Fruit fly (Drosophila melanogaster) whole organism, embryonic: Measurements from ENCODE around the gene Sfp26Ad.

Source experiments
- Antp ChIP-seq: fragments of 200-800 bp; sonication (Bioruptor generic); optimal IDR thresholded peaks from 3 replicates; lab custom pipeline; 2016; ENCODE audit warnings: missing biosample characterization, missing genetic modification characterization
- Blimp-1 ChIP-seq: fragments of 200-800 bp; sonication (Bioruptor generic); optimal IDR thresholded peaks from 3 replicates; lab custom pipeline; 2018; ENCODE audit warnings: missing biosample characterization, missing genetic modification characterization, mild to moderate bottlenecking, moderate library complexity, missing genetic modification reagents
- CG10209 ChIP-seq: fragments of 200-800 bp; sonication (Bioruptor generic); optimal IDR thresholded peaks from 3 replicates; lab custom pipeline; 2017; ENCODE audit warnings: missing biosample characterization, mild to moderate bottlenecking, missing genetic modification characterization, missing genetic modification reagents
- CG10654 ChIP-seq: fragments of 200-800 bp; sonication (Bioruptor generic); optimal IDR thresholded peaks from 2 replicates; lab custom pipeline; 2016; ENCODE audit warnings: missing biosample characterization, missing genetic modification characterization
- CG11398 ChIP-seq: fragments of 200-800 bp; sonication (Bioruptor generic); optimal IDR thresholded peaks from 2 replicates; lab custom pipeline; 2016; ENCODE audit warnings: missing biosample characterization, missing genetic modification characterization
- CG12299 ChIP-seq: fragments of 200-800 bp; sonication (Bioruptor generic); optimal IDR thresholded peaks from 2 replicates; lab custom pipeline; 2018; ENCODE audit warnings: missing biosample characterization, mild to moderate bottlenecking, missing genetic modification characterization
- CG1233 ChIP-seq: fragments of 200-800 bp; sonication (Bioruptor generic); optimal IDR thresholded peaks from 4 replicates; lab custom pipeline; 2018; ENCODE audit warnings: missing biosample characterization, mild to moderate bottlenecking, missing genetic modification characterization
- CG12744 ChIP-seq: fragments of 200-800 bp; sonication (Bioruptor generic); optimal IDR thresholded peaks from 2 replicates; lab custom pipeline; 2016; ENCODE audit warnings: missing biosample characterization, missing genetic modification characterization
- CG14050 ChIP-seq: fragments of 200-800 bp; sonication (Bioruptor generic); IDR thresholded peaks from 3 replicates; pipeline ENCODE4 v1.3.6; 2022; ENCODE audit warnings: missing biosample characterization, missing genetic modification characterization
- CG15269 ChIP-seq: fragments of 200-800 bp; sonication (Bioruptor generic); optimal IDR thresholded peaks from 2 replicates; lab custom pipeline; 2018; ENCODE audit warnings: missing biosample characterization, mild to moderate bottlenecking, missing genetic modification characterization, moderate library complexity
- CG1602 ChIP-seq: fragments of 200-800 bp; sonication (Bioruptor generic); optimal IDR thresholded peaks from 3 replicates; lab custom pipeline; 2016; ENCODE audit warnings: missing biosample characterization, missing genetic modification characterization
- CG16779 ChIP-seq: fragments of 200-800 bp; sonication (Bioruptor generic); IDR thresholded peaks from 2 replicates; pipeline ENCODE4 v1.3.6; 2022; ENCODE audit warnings: missing biosample characterization, missing genetic modification characterization
- CG2129 ChIP-seq: fragments of 200-800 bp; sonication (Bioruptor generic); IDR thresholded peaks from 2 replicates; pipeline ENCODE4 v1.3.6; 2022; ENCODE audit warnings: missing biosample characterization, missing genetic modification characterization; ENCODE audit not compliant: partially characterized antibody
- CG30431 ChIP-seq: fragments of 200-800 bp; sonication (Bioruptor generic); optimal IDR thresholded peaks from 2 replicates; lab custom pipeline; 2017; ENCODE audit warnings: missing biosample characterization, missing genetic modification characterization
- CG33213 ChIP-seq: fragments of 200-800 bp; sonication (Bioruptor generic); optimal IDR thresholded peaks from 3 replicates; lab custom pipeline; 2016; ENCODE audit warnings: missing biosample characterization, missing genetic modification characterization
- CG4730 ChIP-seq: fragments of 200-800 bp; sonication (Bioruptor generic); IDR thresholded peaks from 2 replicates; pipeline ENCODE4 v1.3.6; 2022; ENCODE audit warnings: missing biosample characterization, missing genetic modification characterization
- CG4820 ChIP-seq: fragments of 200-800 bp; sonication (Bioruptor generic); optimal IDR thresholded peaks from 3 replicates; lab custom pipeline; 2016; ENCODE audit warnings: missing biosample characterization, missing genetic modification characterization
- CG6791 ChIP-seq: fragments of 200-800 bp; sonication (Bioruptor generic); IDR thresholded peaks from 3 replicates; pipeline ENCODE4 v1.3.6; 2022; ENCODE audit warnings: missing biosample characterization, missing genetic modification characterization; ENCODE audit not compliant: partially characterized antibody
- CG8089 ChIP-seq: fragments of 200-800 bp; sonication (Bioruptor generic); optimal IDR thresholded peaks from 3 replicates; lab custom pipeline; 2016; ENCODE audit warnings: missing biosample characterization, missing genetic modification characterization
- CG8478 ChIP-seq: fragments of >200 bp; optimal IDR thresholded peaks from 2 replicates; lab custom pipeline; 2018
- CG8944 ChIP-seq: fragments of 200-800 bp; sonication (Bioruptor generic); optimal IDR thresholded peaks from 3 replicates; lab custom pipeline; 2016; ENCODE audit warnings: missing biosample characterization, missing genetic modification characterization
- Dip2 ChIP-seq: fragments of 200-800 bp; sonication (Bioruptor generic); IDR thresholded peaks from 2 replicates; pipeline ENCODE4 v1.3.6; 2022; ENCODE audit warnings: missing biosample characterization, missing genetic modification characterization
- Doc3 ChIP-seq: fragments of 200-800 bp; sonication (Bioruptor generic); IDR thresholded peaks from 3 replicates; pipeline ENCODE4 v1.3.6; 2022; ENCODE audit warnings: missing biosample characterization, missing genetic modification characterization; ENCODE audit not compliant: partially characterized antibody
- Eip74EF ChIP-seq, 2 experiments: fragments of 200-800 bp in 1 of 2; fragments of >200 bp in 1 of 2; sonication (Bioruptor generic) in 1 of 2; optimal IDR thresholded peaks; 2 replicates each; lab custom pipeline; 2017 to 2019; ENCODE audit warnings: missing biosample characterization in 2 of 2, missing genetic modification characterization in 2 of 2, mild to moderate bottlenecking in 1 of 2, moderate library complexity in 1 of 2
- Fer2 ChIP-seq: fragments of 200-800 bp; sonication (Bioruptor generic); optimal IDR thresholded peaks from 2 replicates; lab custom pipeline; 2018; ENCODE audit warnings: missing biosample characterization, mild to moderate bottlenecking, missing genetic modification characterization, moderate library complexity
- GATAe ChIP-seq: fragments of 200-800 bp; sonication (Bioruptor generic); conservative IDR thresholded peaks from 2 replicates; pipeline ENCODE4 v1.3.6; 2022; ENCODE audit warnings: missing biosample characterization, missing genetic modification characterization
- Hey ChIP-seq: fragments of 200-800 bp; sonication (Bioruptor generic); optimal IDR thresholded peaks from 3 replicates; lab custom pipeline; 2018; ENCODE audit warnings: missing biosample characterization, mild to moderate bottlenecking, missing genetic modification characterization
- Max ChIP-seq: fragments of 200-800 bp; sonication (Bioruptor generic); optimal IDR thresholded peaks from 2 replicates; lab custom pipeline; 2016; ENCODE audit warnings: missing biosample characterization, mild to moderate bottlenecking, missing genetic modification characterization
- Med ChIP-seq: fragments of 200-800 bp; sonication (Bioruptor generic); peaks from one replicate; lab custom pipeline; 2016; ENCODE audit warnings: missing biosample characterization, missing genetic modification characterization, mild to moderate bottlenecking, inconsistent platforms, moderate library complexity
- PHDP ChIP-seq: fragments of 200-800 bp; sonication (Bioruptor generic); optimal IDR thresholded peaks from 3 replicates; lab custom pipeline; 2018; ENCODE audit warnings: missing biosample characterization, mild to moderate bottlenecking, missing genetic modification characterization, moderate library complexity
- Pdp1 ChIP-seq, 2 experiments: fragments of 200-800 bp; sonication (Bioruptor generic); optimal IDR thresholded peaks; 3 replicates each; lab custom pipeline; 2016; ENCODE audit warnings: missing biosample characterization in 2 of 2, missing genetic modification characterization in 2 of 2, mild to moderate bottlenecking in 1 of 2, moderate library complexity in 1 of 2
- Poxn ChIP-seq: fragments of 200-800 bp; sonication (Bioruptor generic); IDR thresholded peaks from 2 replicates; pipeline ENCODE4 v1.3.6; 2022; ENCODE audit warnings: missing biosample characterization, missing genetic modification characterization
- Ptx1 ChIP-seq: fragments of 200-800 bp; sonication (Bioruptor generic); IDR thresholded peaks from 2 replicates; pipeline ENCODE4 v1.3.6; 2022; ENCODE audit warnings: missing biosample characterization, missing genetic modification characterization
- Sry-β ChIP-seq: fragments of 200-800 bp; sonication (Bioruptor generic); optimal IDR thresholded peaks from 2 replicates; lab custom pipeline; 2018; ENCODE audit warnings: missing biosample characterization, mild to moderate bottlenecking, missing genetic modification characterization, moderate library complexity
- Stat92E ChIP-seq, 3 experiments: fragments of >200 bp in 2 of 3; fragments of 200-800 bp in 1 of 3; sonication (Bioruptor generic) in 1 of 3; optimal IDR thresholded peaks; 2 replicates each; lab custom pipeline; 2017 to 2019; ENCODE audit warnings: missing biosample characterization in 3 of 3, missing genetic modification characterization in 3 of 3, mild to moderate bottlenecking in 1 of 3, moderate library complexity in 1 of 3
- Vsx1 ChIP-seq: fragments of 200-800 bp; sonication (Bioruptor generic); optimal IDR thresholded peaks from 2 replicates; lab custom pipeline; 2017; ENCODE audit warnings: missing biosample characterization, mild to moderate bottlenecking, missing genetic modification characterization, missing genetic modification reagents
- corto ChIP-seq: fragments of 200-800 bp; sonication (Bioruptor generic); optimal IDR thresholded peaks from 2 replicates; lab custom pipeline; 2016; ENCODE audit warnings: missing biosample characterization, mild to moderate bottlenecking, missing genetic modification characterization, moderate library complexity
- crol ChIP-seq: fragments of 200-800 bp; sonication (Bioruptor generic); IDR thresholded peaks from 2 replicates; pipeline ENCODE4 v1.3.6; 2022; ENCODE audit warnings: missing biosample characterization, missing genetic modification characterization
- crp ChIP-seq, 2 experiments: fragments of 200-800 bp; sonication (Bioruptor generic); optimal IDR thresholded peaks; 2 replicates in 1 of 2; 3 replicates in 1 of 2; lab custom pipeline; 2017; ENCODE audit warnings: missing biosample characterization in 2 of 2, missing genetic modification characterization in 2 of 2, mild to moderate bottlenecking in 1 of 2, moderate library complexity in 1 of 2
- dm ChIP-seq: fragments of 200-800 bp; sonication (Bioruptor generic); optimal IDR thresholded peaks from 3 replicates; lab custom pipeline; 2016; ENCODE audit warnings: missing biosample characterization, missing genetic modification characterization
- gcm ChIP-seq: fragments of 200-800 bp; sonication (Bioruptor generic); optimal IDR thresholded peaks from 2 replicates; lab custom pipeline; 2019; ENCODE audit warnings: missing biosample characterization, mild to moderate bottlenecking, missing genetic modification characterization, moderate library complexity
- ind ChIP-seq: fragments of 200-800 bp; sonication (Bioruptor generic); optimal IDR thresholded peaks from 3 replicates; lab custom pipeline; 2016; ENCODE audit warnings: missing biosample characterization, missing genetic modification characterization
- jing ChIP-seq: fragments of 200-800 bp; sonication (Bioruptor generic); optimal IDR thresholded peaks from 2 replicates; lab custom pipeline; 2018; ENCODE audit warnings: missing biosample characterization, mild to moderate bottlenecking, missing genetic modification characterization
- nerfin-2 ChIP-seq: fragments of 200-800 bp; sonication (Bioruptor generic); IDR thresholded peaks from 2 replicates; pipeline ENCODE4 v1.3.6; 2022; ENCODE audit warnings: missing biosample characterization, missing genetic modification characterization; ENCODE audit not compliant: partially characterized antibody
- ro ChIP-seq: fragments of 200-800 bp; sonication (Bioruptor generic); IDR thresholded peaks from 2 replicates; pipeline ENCODE4 v1.3.6; 2022; ENCODE audit warnings: missing biosample characterization, missing genetic modification characterization
- schlank ChIP-seq: fragments of 200-800 bp; sonication (Bioruptor generic); optimal IDR thresholded peaks from 2 replicates; lab custom pipeline; 2018; ENCODE audit warnings: missing biosample characterization, mild to moderate bottlenecking, missing genetic modification characterization
- sens ChIP-seq: fragments of 200-800 bp; sonication (Bioruptor generic); peaks from one replicate; lab custom pipeline; 2016; ENCODE audit warnings: missing biosample characterization, missing genetic modification characterization
- sima ChIP-seq: fragments of 200-800 bp; sonication (Bioruptor generic); optimal IDR thresholded peaks from 2 replicates; lab custom pipeline; 2016; ENCODE audit warnings: missing biosample characterization, missing genetic modification characterization
- sqz ChIP-seq: fragments of 200-800 bp; sonication (Bioruptor generic); optimal IDR thresholded peaks from 3 replicates; lab custom pipeline; 2018; ENCODE audit warnings: missing biosample characterization, mild to moderate bottlenecking, missing genetic modification characterization
- ssp ChIP-seq: fragments of 200-800 bp; sonication (Bioruptor generic); IDR thresholded peaks from 2 replicates; pipeline ENCODE4 v1.3.6; 2022; ENCODE audit warnings: missing biosample characterization, missing genetic modification characterization

Gene Sfp26Ad

dm6 chr2L:5980862-5981432 is 37.8 kb upstream of the Sfp26Ad start, which contains the start of gene chic (continued):
- no peak for TF ChIP-seq ssp (GFP tag; lab: Robert Waterston, UW)
- TF ChIP-seq schlank: no peak
- no peak for TF ChIP-seq CG10209 (GFP tag; lab: Kevin White, UChicago)
- TF ChIP-seq sima (GFP tag; lab: Kevin White, UChicago): no peak
- no peak for TF ChIP-seq GATAe (GFP tag; lab: Robert Waterston, UW)
- TF ChIP-seq corto (GFP tag; lab: Kevin White, UChicago): no peak
- no peak for TF ChIP-seq Hey (tag; lab: Kevin White, UChicago)
- TF ChIP-seq CG8944 (GFP tag; lab: Kevin White, UChicago): no peak
- no peak for TF ChIP-seq CG10654
- no peak for TF ChIP-seq CG16779 (GFP tag; lab: Robert Waterston, UW)
- TF ChIP-seq CG12299: no peak
- peak; percentile 19 for TF ChIP-seq Antp (GFP tag; lab: Kevin White, UChicago)
- no peak for TF ChIP-seq PHDP (tag; lab: Kevin White, UChicago)
- no peak for TF ChIP-seq ro
- TF ChIP-seq Stat92E (GFP tag; optimal IDR thresholded peaks at IDR 0.05; lab: Kevin White, UChicago): peak in 1 of 3 experiments; percentile 93
- TF ChIP-seq Pdp1 (GFP tag; optimal IDR thresholded peaks at IDR 0.05; lab: Kevin White, UChicago): no peak
- TF ChIP-seq sqz (GFP tag; lab: Kevin White, UChicago): no peak
- TF ChIP-seq CG11398 (GFP tag; lab: Kevin White, UChicago): peak; percentile 7
- TF ChIP-seq CG6791: no peak
- TF ChIP-seq Vsx1: no peak
- TF ChIP-seq CG15269 (tag; lab: Kevin White, UChicago): no peak
- peak; percentile 48 for TF ChIP-seq CG33213 (GFP tag; lab: Kevin White, UChicago)
- no peak for TF ChIP-seq Doc3 (GFP tag; lab: Robert Waterston, UW)
- TF ChIP-seq jing (GFP tag; lab: Kevin White, UChicago): no peak
- no peak for TF ChIP-seq Blimp-1 (GFP tag; lab: Kevin White, UChicago)
- TF ChIP-seq CG8478 (lab: Kevin White, UChicago): peak; percentile 28
- peak; percentile 64 for TF ChIP-seq sens (GFP tag; lab: Kevin White, UChicago)
- TF ChIP-seq CG30431: no peak
- no peak for TF ChIP-seq CG2129 (GFP tag; lab: Robert Waterston, UW)
- no peak for TF ChIP-seq CG8089 (GFP tag; lab: Kevin White, UChicago)
- TF ChIP-seq Sry-β (GFP tag; lab: Kevin White, UChicago): no peak
- TF ChIP-seq CG1233 (GFP tag; lab: Kevin White, UChicago): no peak
- peak in 1 of 2 experiments; percentile 20 for TF ChIP-seq Eip74EF (GFP tag; optimal IDR thresholded peaks at IDR 0.05; lab: Kevin White, UChicago)
- no peak for TF ChIP-seq Ptx1 (GFP tag; lab: Robert Waterston, UW)
- TF ChIP-seq Dip2: no peak
- TF ChIP-seq ind (GFP tag; lab: Kevin White, UChicago): peak; percentile 26
- TF ChIP-seq crol (GFP tag; lab: Robert Waterston, UW): no peak
- no peak for TF ChIP-seq CG4730
- TF ChIP-seq CG1602 (GFP tag; lab: Kevin White, UChicago): no peak
- TF ChIP-seq dm (GFP tag; lab: Kevin White, UChicago): peak; percentile 42
- peak; percentile 5 for TF ChIP-seq CG4820 (GFP tag; lab: Kevin White, UChicago)
- TF ChIP-seq CG12744 (GFP tag; lab: Kevin White, UChicago): no peak
- no peak for TF ChIP-seq crp (GFP tag; optimal IDR thresholded peaks at IDR 0.05; lab: Kevin White, UChicago)
- TF ChIP-seq Fer2 (tag; lab: Kevin White, UChicago): no peak
- no peak for TF ChIP-seq Max (GFP tag; lab: Kevin White, UChicago)
- TF ChIP-seq Med (GFP tag; lab: Kevin White, UChicago): peak; percentile 79
- no peak for TF ChIP-seq gcm
- no peak for TF ChIP-seq Poxn
- TF ChIP-seq nerfin-2 (GFP tag; lab: Robert Waterston, UW): no peak
- TF ChIP-seq CG14050: no peak
